Fruit fly (Drosophila melanogaster) S2 (cell line): ENCODE data around the gene pelo.

ENCODE experiments used
- CG8478 ChIP-seq: fragments of >200 bp; optimal IDR thresholded peaks from 2 replicates; lab custom pipeline; 2018
- CTCF ChIP-seq, 2 experiments: fragments of >200 bp; optimal IDR thresholded peaks; 2 replicates each; lab custom pipeline; 2018

DNA sequence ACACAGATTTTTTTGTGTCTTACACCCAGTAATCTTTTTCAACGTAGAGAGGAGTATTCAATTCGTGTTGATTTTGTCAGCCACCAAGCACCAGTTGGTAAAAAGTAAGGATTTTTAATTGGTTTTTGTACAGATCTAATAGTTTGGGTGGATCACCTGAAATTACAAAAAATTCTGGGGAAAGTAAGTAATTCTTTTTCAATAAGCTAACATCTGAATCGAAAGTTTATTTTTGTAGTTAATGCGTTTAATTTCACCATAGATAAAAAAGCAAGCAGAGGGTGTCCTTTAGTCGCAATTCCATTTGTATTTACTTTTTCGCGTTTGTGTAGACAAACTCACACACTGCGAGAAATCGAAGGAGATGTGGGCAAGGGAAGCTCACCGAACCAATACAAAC lies 54.2 kb downstream of the pelo start:
- no peak for TF ChIP-seq CG8478 (lab: Kevin White, UChicago)
- no peak for TF ChIP-seq CTCF (optimal IDR thresholded peaks at IDR 0.05; lab: Kevin White, UChicago)
